Worm (Caenorhabditis elegans) whole organism, mixed stage, embryonic: ENCODE data around the gene cyp-13B1.

ENCODE experiments used
- M03D4.4 ChIP-seq: sonication (generic microtip); optimal IDR thresholded peaks from 2 replicates; lab custom pipeline; 2017; ENCODE audit warnings: mild to moderate bottlenecking, missing genetic modification characterization, missing compliant biosample characterization
- blmp-1 ChIP-seq: fragments of 150-350 bp; optimal IDR thresholded peaks from 2 replicates; lab custom pipeline; 2014; ENCODE audit warnings: missing biosample characterization, missing genetic modification characterization
- ceh-39 ChIP-seq: fragments of 150-350 bp; optimal IDR thresholded peaks from 2 replicates; lab custom pipeline; 2014; ENCODE audit warnings: missing biosample characterization, missing genetic modification characterization
- ceh-43 ChIP-seq: fragments of 200-800 bp; sonication (Bioruptor generic); optimal IDR thresholded peaks from 2 replicates; lab custom pipeline; 2018; ENCODE audit warnings: mild to moderate bottlenecking, missing genetic modification characterization, moderate library complexity, missing compliant biosample characterization
- ceh-83 ChIP-seq: fragments of 200-800 bp; sonication (Bioruptor generic); optimal IDR thresholded peaks from 2 replicates; lab custom pipeline; 2018; ENCODE audit warnings: mild to moderate bottlenecking, missing genetic modification characterization, missing compliant biosample characterization
- cnd-1 ChIP-seq: fragments of 200-800 bp; sonication (Bioruptor generic); optimal IDR thresholded peaks from 2 replicates; lab custom pipeline; 2018; ENCODE audit warnings: mild to moderate bottlenecking, missing genetic modification characterization, missing compliant biosample characterization
- drap-1 ChIP-seq: fragments of 200-800 bp; sonication (Bioruptor generic); optimal IDR thresholded peaks from 3 replicates; lab custom pipeline; 2018; ENCODE audit warnings: mild to moderate bottlenecking, missing genetic modification characterization, missing compliant biosample characterization
- elt-1 ChIP-seq: sonication (generic microtip); optimal IDR thresholded peaks from 2 replicates; lab custom pipeline; 2017; ENCODE audit warnings: missing genetic modification characterization, mild to moderate bottlenecking, missing compliant biosample characterization, antibody characterized with exemption, moderate library complexity, borderline replicate concordance; ENCODE audit not compliant: insufficient read depth
- elt-3 ChIP-seq: fragments of 150-350 bp; optimal IDR thresholded peaks from 2 replicates; lab custom pipeline; 2014; ENCODE audit warnings: missing biosample characterization, missing genetic modification characterization
- flh-1 ChIP-seq: fragments of 200-800 bp; sonication (Bioruptor generic); optimal IDR thresholded peaks from 2 replicates; lab custom pipeline; 2018; ENCODE audit warnings: mild to moderate bottlenecking, missing genetic modification characterization, moderate library complexity, missing compliant biosample characterization
- hlh-1 ChIP-seq: fragments of 150-350 bp; optimal IDR thresholded peaks from 2 replicates; lab custom pipeline; 2014; ENCODE audit warnings: missing biosample characterization, missing genetic modification reagents, missing genetic modification characterization
- lin-13 ChIP-seq: fragments of 150-350 bp; optimal IDR thresholded peaks from 2 replicates; lab custom pipeline; 2014; ENCODE audit warnings: missing biosample characterization, missing genetic modification characterization
- lin-32 ChIP-seq: fragments of 200-800 bp; sonication (Bioruptor generic); optimal IDR thresholded peaks from 2 replicates; lab custom pipeline; 2018; ENCODE audit warnings: mild to moderate bottlenecking, missing genetic modification characterization, missing compliant biosample characterization
- lsy-2 ChIP-seq: fragments of 150-350 bp; optimal IDR thresholded peaks from 2 replicates; lab custom pipeline; 2014; ENCODE audit warnings: missing biosample characterization, missing genetic modification characterization
- mab-5 ChIP-seq: fragments of 150-350 bp; optimal IDR thresholded peaks from 2 replicates; lab custom pipeline; 2014; ENCODE audit warnings: missing biosample characterization, missing genetic modification characterization
- mep-1 ChIP-seq: fragments of 150-350 bp; optimal IDR thresholded peaks from 2 replicates; lab custom pipeline; 2017; ENCODE audit warnings: missing biosample characterization, missing genetic modification reagents, missing genetic modification characterization, inconsistent platforms
- mls-2 ChIP-seq: sonication (generic microtip); optimal IDR thresholded peaks from 2 replicates; lab custom pipeline; 2016; ENCODE audit warnings: mild to moderate bottlenecking, missing genetic modification characterization, moderate library complexity, missing compliant biosample characterization
- nhr-12 ChIP-seq: fragments of 150-350 bp; optimal IDR thresholded peaks from 2 replicates; lab custom pipeline; 2014; ENCODE audit warnings: missing biosample characterization, missing genetic modification characterization
- nhr-2 ChIP-seq: fragments of 150-350 bp; optimal IDR thresholded peaks from 2 replicates; lab custom pipeline; 2014; ENCODE audit warnings: missing biosample characterization, missing genetic modification characterization
- nhr-237 ChIP-seq: fragments of 150-350 bp; optimal IDR thresholded peaks from 2 replicates; lab custom pipeline; 2014; ENCODE audit warnings: missing biosample characterization, missing genetic modification characterization
- nhr-28 ChIP-seq: fragments of 150-350 bp; optimal IDR thresholded peaks from 2 replicates; lab custom pipeline; 2014; ENCODE audit warnings: missing biosample characterization, missing genetic modification characterization
- nhr-76 ChIP-seq: sonication (generic microtip); optimal IDR thresholded peaks from 2 replicates; lab custom pipeline; 2017; ENCODE audit warnings: missing biosample characterization, missing genetic modification characterization
- sem-2 ChIP-seq: fragments of 200-800 bp; sonication (Bioruptor generic); optimal IDR thresholded peaks from 2 replicates; lab custom pipeline; 2018; ENCODE audit warnings: mild to moderate bottlenecking, missing genetic modification characterization, missing compliant biosample characterization
- snpc-4 ChIP-seq: fragments of 150-350 bp; optimal IDR thresholded peaks from 2 replicates; lab custom pipeline; 2014; ENCODE audit warnings: missing biosample characterization, missing genetic modification characterization
- tbx-8 ChIP-seq: fragments of 200-800 bp; sonication (Bioruptor generic); optimal IDR thresholded peaks from 2 replicates; lab custom pipeline; 2018; ENCODE audit warnings: mild to moderate bottlenecking, missing genetic modification characterization, moderate library complexity, missing compliant biosample characterization
- unc-120 ChIP-seq: sonication (generic microtip); optimal IDR thresholded peaks from 2 replicates; lab custom pipeline; 2017; ENCODE audit warnings: missing genetic modification characterization, missing compliant biosample characterization; ENCODE audit not compliant: poor library complexity, severe bottlenecking
- unc-39 ChIP-seq: fragments of 150-350 bp; optimal IDR thresholded peaks from 2 replicates; lab custom pipeline; 2014; ENCODE audit warnings: missing biosample characterization, missing genetic modification characterization
- unc-62 ChIP-seq: fragments of 150-350 bp; optimal IDR thresholded peaks from 2 replicates; lab custom pipeline; 2014; ENCODE audit warnings: missing biosample characterization, missing genetic modification reagents, missing genetic modification characterization
- zip-8 ChIP-seq: fragments of 150-350 bp; optimal IDR thresholded peaks from 2 replicates; lab custom pipeline; 2014; ENCODE audit warnings: missing biosample characterization, missing genetic modification characterization
- ztf-11 ChIP-seq: fragments of 150-350 bp; optimal IDR thresholded peaks from 2 replicates; lab custom pipeline; 2014; ENCODE audit warnings: missing biosample characterization, missing genetic modification characterization

cyp-13B1 gene

ce11 chrX:13383273-13383672 lies 26.2 kb downstream of the cyp-13B1 start:
- TF ChIP-seq nhr-28 (tag; lab: Kevin White, UChicago) (no peak), tbx-8 (GFP tag; lab: Kevin White, UChicago) (no peak)

- TF ChIP-seq lsy-2 (tag; lab: Kevin White, UChicago) (no peak), hlh-1 (tag; lab: Kevin White, UChicago) (no peak), drap-1 (GFP tag; lab: Kevin White, UChicago) (no peak), sem-2 (no peak), cnd-1 (no peak), elt-3 (no peak), ztf-11 (tag; lab: Kevin White, UChicago) (no peak), ceh-43 (GFP tag; lab: Kevin White, UChicago) (no peak), lin-32 (GFP tag; lab: Kevin White, UChicago) (no peak), ceh-39 (tag; lab: Kevin White, UChicago) (no peak), nhr-237 (tag; lab: Kevin White, UChicago) (no peak), elt-1 (tag; lab: Kevin White, UChicago) (no peak), unc-120 (tag; lab: Kevin White, UChicago) (no peak), M03D4.4 (tag; lab: Kevin White, UChicago) (no peak), mls-2 (tag; lab: Kevin White, UChicago) (no peak)
Measured at ce11 chrX:13380988-13381742, 28.3 kb downstream of the cyp-13B1 start.

ce11 chrX:13379072-13379471 lies 30.4 kb downstream of the cyp-13B1 start:
- TF ChIP-seq cnd-1: no peak
- peak; percentile 59 for TF ChIP-seq zip-8 (tag; lab: Kevin White, UChicago)

ce11 chrX:13376851-13377250 lies 32.6 kb downstream of the cyp-13B1 start, which contains the start of the genes C49F8.14 and gem-1:
Gene C49F8.14, minus strand, starts transcription at chrX:13376949.
Gene gem-1, minus strand, starts transcription at chrX:13376992.
- TF ChIP-seq mab-5 (tag; lab: Kevin White, UChicago) (no peak), blmp-1 (tag; lab: Kevin White, UChicago) (no peak), ceh-39 (tag; lab: Kevin White, UChicago) (no peak), snpc-4 (tag; lab: Kevin White, UChicago) (no peak), lin-32 (GFP tag; lab: Kevin White, UChicago) (no peak), zip-8 (tag; lab: Kevin White, UChicago) (no peak), unc-62 (no peak), mep-1 (tag; lab: Kevin White, UChicago) (no peak)

ce11 chrX:13376185-13376584 lies 33.3 kb downstream of the cyp-13B1 start:
- TF ChIP-seq ceh-83 (GFP tag; lab: Kevin White, UChicago): no peak
- TF ChIP-seq nhr-2 (tag; lab: Kevin White, UChicago): no peak
- TF ChIP-seq nhr-28 (tag; lab: Kevin White, UChicago): no peak
- TF ChIP-seq, all 35 proteins: peak for 0

- no peak for TF ChIP-seq lin-13 (tag; lab: Kevin White, UChicago)
- TF ChIP-seq unc-120 (tag; lab: Kevin White, UChicago): no peak
- no peak for TF ChIP-seq zip-8 (tag; lab: Kevin White, UChicago)
- TF ChIP-seq elt-3: no peak
- TF ChIP-seq unc-62: no peak
- TF ChIP-seq nhr-237 (tag; lab: Kevin White, UChicago): no peak
- TF ChIP-seq unc-39: no peak
- TF ChIP-seq M03D4.4 (tag; lab: Kevin White, UChicago): no peak
Measured at ce11 chrX:13368283-13368682, 41.2 kb downstream of the cyp-13B1 start.

ce11 chrX:13366955-13367354 lies 42.5 kb downstream of the cyp-13B1 start:
- no peak for TF ChIP-seq nhr-76 (tag; lab: Kevin White, UChicago)
- no peak for TF ChIP-seq nhr-12 (tag; lab: Kevin White, UChicago)
- TF ChIP-seq lin-13 (tag; lab: Kevin White, UChicago): no peak
- TF ChIP-seq nhr-2 (tag; lab: Kevin White, UChicago): no peak
- no peak for TF ChIP-seq unc-120 (tag; lab: Kevin White, UChicago)
- no peak for TF ChIP-seq mls-2 (tag; lab: Kevin White, UChicago)
- TF ChIP-seq elt-1 (tag; lab: Kevin White, UChicago): no peak
- TF ChIP-seq blmp-1 (tag; lab: Kevin White, UChicago): no peak
- TF ChIP-seq mep-1 (tag; lab: Kevin White, UChicago): no peak
- TF ChIP-seq flh-1 (GFP tag; lab: Kevin White, UChicago): no peak
- TF ChIP-seq ceh-39 (tag; lab: Kevin White, UChicago): no peak
- TF ChIP-seq hlh-1 (tag; lab: Kevin White, UChicago): no peak
- no peak for TF ChIP-seq mab-5 (tag; lab: Kevin White, UChicago)
- TF ChIP-seq snpc-4 (tag; lab: Kevin White, UChicago): no peak
